Fruit fly (Drosophila melanogaster) whole organism, embryonic: ENCODE results near the gene P58IPK.

Experiments used
- Ada2b ChIP-seq: fragments of 200-800 bp; sonication (Bioruptor generic); IDR thresholded peaks from 2 replicates; pipeline ENCODE4 v1.3.6; 2022; ENCODE audit warnings: missing biosample characterization, missing genetic modification characterization
- BEAF-32 ChIP-seq: fragments of 200-800 bp; sonication (Bioruptor generic); optimal IDR thresholded peaks from 3 replicates; lab custom pipeline; 2017; ENCODE audit warnings: missing biosample characterization, missing genetic modification characterization, mild to moderate bottlenecking, moderate library complexity, missing genetic modification reagents
- BtbVII ChIP-seq: fragments of 200-800 bp; sonication (Bioruptor generic); optimal IDR thresholded peaks from 3 replicates; lab custom pipeline; 2017; ENCODE audit warnings: missing biosample characterization, mild to moderate bottlenecking, missing genetic modification characterization
- CG10267 ChIP-seq: fragments of 200-800 bp; sonication (Bioruptor generic); optimal IDR thresholded peaks from 2 replicates; lab custom pipeline; 2018; ENCODE audit warnings: missing biosample characterization, mild to moderate bottlenecking, missing genetic modification characterization, moderate library complexity
- CG10565 ChIP-seq: fragments of 200-800 bp; sonication (Bioruptor generic); optimal IDR thresholded peaks from 3 replicates; lab custom pipeline; 2016; ENCODE audit warnings: missing biosample characterization, mild to moderate bottlenecking, missing genetic modification characterization
- CG11247 ChIP-seq: fragments of 200-800 bp; sonication (Bioruptor generic); IDR thresholded peaks from 2 replicates; pipeline ENCODE4 v1.3.6; 2022; ENCODE audit warnings: missing biosample characterization, missing genetic modification characterization
- CG11695 ChIP-seq: fragments of 200-800 bp; sonication (Bioruptor generic); IDR thresholded peaks from 3 replicates; pipeline ENCODE4 v1.3.6; 2022; ENCODE audit warnings: missing biosample characterization, missing genetic modification characterization
- CG14860 ChIP-seq: fragments of 200-800 bp; sonication (Bioruptor generic); IDR thresholded peaks from 3 replicates; pipeline ENCODE4 v1.3.6; 2022; ENCODE audit warnings: missing biosample characterization, missing genetic modification characterization; ENCODE audit not compliant: partially characterized antibody
- CG17912 ChIP-seq: fragments of 200-800 bp; sonication (Bioruptor generic); optimal IDR thresholded peaks from 2 replicates; lab custom pipeline; 2018; ENCODE audit warnings: missing biosample characterization, mild to moderate bottlenecking, missing genetic modification characterization
- CG18262 ChIP-seq: fragments of 200-800 bp; optimal IDR thresholded peaks from 3 replicates; lab custom pipeline; 2019; ENCODE audit warnings: missing biosample characterization, mild to moderate bottlenecking, missing genetic modification characterization, moderate library complexity
- CG3065 ChIP-seq: fragments of 200-800 bp; sonication (Bioruptor generic); optimal IDR thresholded peaks from 2 replicates; lab custom pipeline; 2016; ENCODE audit warnings: missing biosample characterization, missing genetic modification characterization
- CG32532 ChIP-seq: fragments of 200-800 bp; sonication (Bioruptor generic); IDR thresholded peaks from 2 replicates; pipeline ENCODE4 v1.3.6; 2022; ENCODE audit warnings: missing biosample characterization, missing genetic modification characterization
- CG33557 ChIP-seq: fragments of 200-800 bp; sonication (Bioruptor generic); optimal IDR thresholded peaks from 2 replicates; lab custom pipeline; 2019; ENCODE audit warnings: missing biosample characterization, mild to moderate bottlenecking, missing genetic modification characterization, moderate library complexity
- CG6254 ChIP-seq: fragments of 200-800 bp; sonication (Bioruptor generic); optimal IDR thresholded peaks from 3 replicates; lab custom pipeline; 2017; ENCODE audit warnings: mild to moderate bottlenecking, missing biosample characterization, missing genetic modification reagents, missing genetic modification characterization
- CG6689 ChIP-seq: fragments of 200-800 bp; sonication (Bioruptor generic); IDR thresholded peaks from 2 replicates; pipeline ENCODE4 v1.3.6; 2022; ENCODE audit warnings: missing biosample characterization, missing genetic modification characterization
- CG9817 ChIP-seq: fragments of 200-800 bp; sonication (Bioruptor generic); optimal IDR thresholded peaks from 2 replicates; lab custom pipeline; 2018; ENCODE audit warnings: missing biosample characterization, mild to moderate bottlenecking, missing genetic modification characterization, moderate library complexity
- Dbx ChIP-seq: fragments of 200-800 bp; sonication (Bioruptor generic); IDR thresholded peaks from 3 replicates; pipeline ENCODE4 v1.3.6; 2022; ENCODE audit warnings: missing biosample characterization, missing genetic modification characterization
- Dek ChIP-seq: fragments of 200-800 bp; sonication (Bioruptor generic); optimal IDR thresholded peaks from 3 replicates; lab custom pipeline; 2019; ENCODE audit warnings: missing biosample characterization, mild to moderate bottlenecking, missing genetic modification characterization, moderate library complexity
- Doc3 ChIP-seq: fragments of 200-800 bp; sonication (Bioruptor generic); IDR thresholded peaks from 3 replicates; pipeline ENCODE4 v1.3.6; 2022; ENCODE audit warnings: missing biosample characterization, missing genetic modification characterization; ENCODE audit not compliant: partially characterized antibody
- GATAe ChIP-seq: fragments of 200-800 bp; sonication (Bioruptor generic); conservative IDR thresholded peaks from 2 replicates; pipeline ENCODE4 v1.3.6; 2022; ENCODE audit warnings: missing biosample characterization, missing genetic modification characterization
- Jarid2 ChIP-seq: fragments of 200-800 bp; sonication (Bioruptor generic); optimal IDR thresholded peaks from 3 replicates; lab custom pipeline; 2017; ENCODE audit warnings: mild to moderate bottlenecking, missing biosample characterization, missing genetic modification reagents, missing genetic modification characterization
- Lpt ChIP-seq: fragments of >200 bp; optimal IDR thresholded peaks from 2 replicates; lab custom pipeline; 2018; ENCODE audit warnings: missing biosample characterization, missing genetic modification characterization
- Myb ChIP-seq: fragments of 200-800 bp; sonication (Bioruptor generic); optimal IDR thresholded peaks from 2 replicates; lab custom pipeline; 2016; ENCODE audit warnings: missing biosample characterization, missing genetic modification characterization
- NK7.1 ChIP-seq: fragments of 200-800 bp; sonication (Bioruptor generic); optimal IDR thresholded peaks from 3 replicates; lab custom pipeline; 2016; ENCODE audit warnings: missing biosample characterization, missing genetic modification characterization
- Poxn ChIP-seq: fragments of 200-800 bp; sonication (Bioruptor generic); IDR thresholded peaks from 2 replicates; pipeline ENCODE4 v1.3.6; 2022; ENCODE audit warnings: missing biosample characterization, missing genetic modification characterization
- TFAM ChIP-seq: fragments of 200-800 bp; sonication (Bioruptor generic); optimal IDR thresholded peaks from 2 replicates; lab custom pipeline; 2017; ENCODE audit warnings: missing biosample characterization, missing genetic modification characterization, inconsistent platforms
- YL-1 ChIP-seq: fragments of 200-800 bp; sonication (Bioruptor generic); optimal IDR thresholded peaks from 3 replicates; lab custom pipeline; 2017; ENCODE audit warnings: missing biosample characterization, mild to moderate bottlenecking, missing genetic modification characterization
- ara ChIP-seq: fragments of 200-800 bp; sonication (Bioruptor generic); IDR thresholded peaks from 2 replicates; pipeline ENCODE4 v1.3.6; 2022; ENCODE audit warnings: missing biosample characterization, missing genetic modification characterization
- bbx ChIP-seq: fragments of 200-800 bp; sonication (Bioruptor generic); IDR thresholded peaks from 2 replicates; pipeline ENCODE4 v1.3.6; 2022; ENCODE audit warnings: missing biosample characterization, missing genetic modification characterization; ENCODE audit not compliant: partially characterized antibody
- bcd ChIP-seq: fragments of 200-800 bp; sonication (Bioruptor generic); optimal IDR thresholded peaks from 2 replicates; lab custom pipeline; 2017; ENCODE audit warnings: missing biosample characterization, mild to moderate bottlenecking, missing genetic modification characterization
- cg ChIP-seq: fragments of 200-800 bp; sonication (Bioruptor generic); optimal IDR thresholded peaks from 3 replicates; lab custom pipeline; 2019; ENCODE audit warnings: missing biosample characterization, mild to moderate bottlenecking, missing genetic modification characterization, moderate library complexity
- chm ChIP-seq: fragments of 200-800 bp; sonication (Bioruptor generic); IDR thresholded peaks from 2 replicates; pipeline ENCODE4 v1.3.6; 2022; ENCODE audit warnings: missing biosample characterization, missing genetic modification characterization
- chn ChIP-seq: fragments of 200-800 bp; sonication (Bioruptor generic); optimal IDR thresholded peaks from 2 replicates; lab custom pipeline; 2016; ENCODE audit warnings: missing biosample characterization, missing genetic modification characterization
- croc ChIP-seq: fragments of 200-800 bp; sonication (Bioruptor generic); conservative IDR thresholded peaks from 3 replicates; pipeline ENCODE4 v1.3.6; 2022; ENCODE audit warnings: missing biosample characterization, missing genetic modification characterization
- cwo ChIP-seq: fragments of 200-800 bp; sonication (Bioruptor generic); optimal IDR thresholded peaks from 3 replicates; lab custom pipeline; 2017; ENCODE audit warnings: missing biosample characterization, missing genetic modification characterization, mild to moderate bottlenecking, moderate library complexity, missing genetic modification reagents
- gcm2 ChIP-seq: fragments of 200-800 bp; sonication (Bioruptor generic); optimal IDR thresholded peaks from 2 replicates; lab custom pipeline; 2016; ENCODE audit warnings: missing biosample characterization, missing genetic modification characterization
- gsb-n ChIP-seq: fragments of 200-800 bp; sonication (Bioruptor generic); optimal IDR thresholded peaks from 3 replicates; lab custom pipeline; 2018; ENCODE audit warnings: missing biosample characterization, mild to moderate bottlenecking, missing genetic modification characterization
- inv ChIP-seq: fragments of 200-800 bp; sonication (Bioruptor generic); IDR thresholded peaks from 2 replicates; pipeline ENCODE4 v1.3.6; 2022; ENCODE audit warnings: missing biosample characterization, missing genetic modification characterization; ENCODE audit not compliant: partially characterized antibody
- jigr1 ChIP-seq: fragments of 200-800 bp; sonication (Bioruptor generic); IDR thresholded peaks from 3 replicates; pipeline ENCODE4 v1.3.6; 2022; ENCODE audit warnings: missing biosample characterization, missing genetic modification characterization
- klu ChIP-seq: fragments of 200-800 bp; sonication (Bioruptor generic); IDR thresholded peaks from 2 replicates; pipeline ENCODE4 v1.3.6; 2022; ENCODE audit warnings: missing biosample characterization, missing genetic modification characterization
- lola ChIP-seq, 3 experiments: fragments of >200 bp in 2 of 3; fragments of 200-800 bp in 1 of 3; sonication (Bioruptor generic) in 1 of 3; optimal IDR thresholded peaks; 2 replicates each; lab custom pipeline; 2017 to 2019; ENCODE audit warnings: missing biosample characterization in 3 of 3, missing genetic modification characterization in 3 of 3, mild to moderate bottlenecking in 1 of 3, moderate library complexity in 1 of 3
- luna ChIP-seq: fragments of 200-800 bp; sonication (Bioruptor generic); optimal IDR thresholded peaks from 2 replicates; lab custom pipeline; 2016; ENCODE audit warnings: missing biosample characterization, missing genetic modification characterization
- nau ChIP-seq: fragments of 200-800 bp; sonication (Bioruptor generic); optimal IDR thresholded peaks from 3 replicates; lab custom pipeline; 2017; ENCODE audit warnings: missing biosample characterization, mild to moderate bottlenecking, missing genetic modification characterization, missing genetic modification reagents
- nerfin-1 ChIP-seq: fragments of 200-800 bp; sonication (Bioruptor generic); optimal IDR thresholded peaks from 3 replicates; lab custom pipeline; 2019; ENCODE audit warnings: missing biosample characterization, mild to moderate bottlenecking, missing genetic modification characterization, moderate library complexity
- nmo ChIP-seq: fragments of 200-800 bp; sonication (Bioruptor generic); optimal IDR thresholded peaks from 2 replicates; lab custom pipeline; 2018; ENCODE audit warnings: missing biosample characterization, mild to moderate bottlenecking, missing genetic modification characterization, moderate library complexity
- org-1 ChIP-seq: fragments of 200-800 bp; sonication (Bioruptor generic); optimal IDR thresholded peaks from 2 replicates; lab custom pipeline; 2017; ENCODE audit warnings: missing biosample characterization, missing genetic modification characterization
- ranshi ChIP-seq: fragments of 200-800 bp; sonication (Bioruptor generic); IDR thresholded peaks from 2 replicates; pipeline ENCODE4 v1.3.6; 2022; ENCODE audit warnings: missing biosample characterization, missing genetic modification characterization
- sens ChIP-seq: fragments of 200-800 bp; sonication (Bioruptor generic); peaks from one replicate; lab custom pipeline; 2016; ENCODE audit warnings: missing biosample characterization, missing genetic modification characterization
- shn ChIP-seq: fragments of 200-800 bp; sonication (Bioruptor generic); optimal IDR thresholded peaks from 3 replicates; lab custom pipeline; 2016; ENCODE audit warnings: missing biosample characterization, missing genetic modification characterization
- sob ChIP-seq: fragments of 200-800 bp; sonication (Bioruptor generic); IDR thresholded peaks from 2 replicates; pipeline ENCODE4 v1.3.6; 2022; ENCODE audit warnings: missing biosample characterization, missing genetic modification characterization
- sqz ChIP-seq: fragments of 200-800 bp; sonication (Bioruptor generic); optimal IDR thresholded peaks from 3 replicates; lab custom pipeline; 2018; ENCODE audit warnings: missing biosample characterization, mild to moderate bottlenecking, missing genetic modification characterization

Gene P58IPK

dm6 chr3R:9581089-9581520 lies 5.6 kb upstream of the P58IPK start, which contains the start of gene CG8301 (continued):
- peak; percentile 15; the same call in 1 of the 3 replicates for TF ChIP-seq Dbx (GFP tag; lab: Robert Waterston, UW)
- no peak for TF ChIP-seq Doc3 (GFP tag; lab: Robert Waterston, UW)
- TF ChIP-seq lola (GFP tag; optimal IDR thresholded peaks at IDR 0.05; lab: Kevin White, UChicago), result no peak
- TF ChIP-seq ara, result no peak
- peak; percentile 12 for TF ChIP-seq CG10267
- no peak for TF ChIP-seq Lpt (GFP tag; lab: Kevin White, UChicago)
- TF ChIP-seq cg (GFP tag; lab: Kevin White, UChicago), result no peak
- no peak for TF ChIP-seq TFAM (GFP tag; lab: Kevin White, UChicago)
- peak; percentile 60; the same call in 1 of the 2 replicates for TF ChIP-seq CG32532
- TF ChIP-seq Ada2b (GFP tag; lab: Robert Waterston, UW), result no peak
- TF ChIP-seq luna, result no peak
- peak; percentile 16 for TF ChIP-seq CG18262
- no peak for TF ChIP-seq nau (GFP tag; lab: Kevin White, UChicago)
- no peak for TF ChIP-seq ranshi (GFP tag; lab: Robert Waterston, UW)
- TF ChIP-seq gcm2 (GFP tag; lab: Kevin White, UChicago), result no peak
- no peak for TF ChIP-seq CG14860
- TF ChIP-seq Jarid2, result no peak
- TF ChIP-seq CG6254 (GFP tag; lab: Kevin White, UChicago), result no peak
- no peak for TF ChIP-seq chn (GFP tag; lab: Kevin White, UChicago)
- no peak for TF ChIP-seq YL-1 (GFP tag; lab: Kevin White, UChicago)
- TF ChIP-seq Dek (tag; lab: Kevin White, UChicago), result peak; percentile 31
- TF ChIP-seq CG17912, result no peak
- TF ChIP-seq klu (GFP tag; lab: Robert Waterston, UW), result no peak
- no peak for TF ChIP-seq gsb-n
- TF ChIP-seq sqz (GFP tag; lab: Kevin White, UChicago), result no peak
- TF ChIP-seq BEAF-32 (GFP tag; lab: Kevin White, UChicago), result no peak
- no peak for TF ChIP-seq Poxn (GFP tag; lab: Robert Waterston, UW)
- TF ChIP-seq GATAe (GFP tag; lab: Robert Waterston, UW), result no peak
- no peak for TF ChIP-seq jigr1 (GFP tag; lab: Robert Waterston, UW)
- no peak for TF ChIP-seq nmo (GFP tag; lab: Kevin White, UChicago)
- no peak for TF ChIP-seq inv (GFP tag; lab: Robert Waterston, UW)
- peak; percentile 56; the same call in 2 of the 3 replicates for TF ChIP-seq CG11695 (GFP tag; lab: Robert Waterston, UW)
- no peak for TF ChIP-seq CG9817 (tag; lab: Kevin White, UChicago)
- TF ChIP-seq croc (GFP tag; lab: Robert Waterston, UW), result no peak
- no peak for TF ChIP-seq CG11247 (GFP tag; lab: Robert Waterston, UW)
- TF ChIP-seq BtbVII (GFP tag; lab: Kevin White, UChicago), result no peak
- TF ChIP-seq chm (GFP tag; lab: Robert Waterston, UW), result peak; percentile 52; the same call in 1 of the 2 replicates
- no peak for TF ChIP-seq CG33557 (GFP tag; lab: Kevin White, UChicago)
- no peak for TF ChIP-seq sob (GFP tag; lab: Robert Waterston, UW)
- TF ChIP-seq CG10565, result no peak
- no peak for TF ChIP-seq nerfin-1
- no peak for TF ChIP-seq CG6689
- no peak for TF ChIP-seq shn
- TF ChIP-seq org-1 (GFP tag; lab: Kevin White, UChicago), result peak; percentile 7
- TF ChIP-seq bbx (GFP tag; lab: Robert Waterston, UW), result no peak; the same call in 1 of the 2 replicates
- peak; percentile 72 for TF ChIP-seq sens (GFP tag; lab: Kevin White, UChicago)
- TF ChIP-seq CG3065 (GFP tag; lab: Kevin White, UChicago), result no peak
- peak; percentile 3 for TF ChIP-seq Myb (GFP tag; lab: Kevin White, UChicago)
- peak; percentile 1 for TF ChIP-seq bcd (GFP tag; lab: Kevin White, UChicago)
- TF ChIP-seq cwo, result peak; percentile 17
- no peak for TF ChIP-seq NK7.1 (GFP tag; lab: Kevin White, UChicago)
